Worm (Caenorhabditis elegans): ENCODE data around the gene W02D7.6.
"Not testable (repeated sequence)": the region's sequence is repeated elsewhere in the genome, so short reads cannot be mapped to it uniquely, and the experiment has no call there.

Gene W02D7.6

DNA sequence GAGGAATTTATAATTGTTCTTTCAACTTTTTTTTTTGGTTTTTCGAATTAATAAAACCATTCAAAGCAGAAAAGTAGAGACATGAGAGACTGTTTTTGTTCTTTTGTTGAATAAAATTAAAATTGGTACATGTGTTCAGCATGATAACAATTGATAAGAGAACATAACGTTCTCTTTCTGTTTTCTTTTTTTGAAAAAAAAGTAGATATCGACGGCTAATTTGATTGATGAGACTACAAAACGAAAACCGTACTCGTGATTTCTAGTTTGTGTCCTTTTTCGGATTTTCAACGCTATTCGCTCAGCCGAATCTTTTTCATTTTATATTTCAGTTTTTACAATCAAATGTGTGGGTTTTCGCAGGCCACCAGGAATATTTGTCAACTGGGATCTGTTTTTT is 44.1 kb upstream of the W02D7.6 start, which contains the start of gene C08D8.1:
C08D8.1 (plus strand) TSS at position 324 of the 400 bp plus-strand sequence.
- TF ChIP-seq nhr-23 (tag; optimal IDR thresholded peaks at IDR 0.05), result no peak
- TF ChIP-seq nhr-237 (tag; optimal IDR thresholded peaks at IDR 0.05), result no peak
- TF ChIP-seq C34F6.9 (tag; optimal IDR thresholded peaks at IDR 0.05), result no peak
- no peak for TF ChIP-seq elt-1 (tag; optimal IDR thresholded peaks at IDR 0.05)
- no peak for TF ChIP-seq unc-39 (tag; optimal IDR thresholded peaks at IDR 0.05)
- TF ChIP-seq lin-13 (GFP tag; optimal IDR thresholded peaks at IDR 0.05), result no peak
- no peak for TF ChIP-seq nhr-11 (tag; optimal IDR thresholded peaks at IDR 0.05)
- TF ChIP-seq lin-11 (tag; optimal IDR thresholded peaks at IDR 0.05), result no peak
- no peak for TF ChIP-seq ztf-11 (tag; optimal IDR thresholded peaks at IDR 0.05)
- TF ChIP-seq lin-39 (tag; optimal IDR thresholded peaks at IDR 0.05), result no peak

DNA sequence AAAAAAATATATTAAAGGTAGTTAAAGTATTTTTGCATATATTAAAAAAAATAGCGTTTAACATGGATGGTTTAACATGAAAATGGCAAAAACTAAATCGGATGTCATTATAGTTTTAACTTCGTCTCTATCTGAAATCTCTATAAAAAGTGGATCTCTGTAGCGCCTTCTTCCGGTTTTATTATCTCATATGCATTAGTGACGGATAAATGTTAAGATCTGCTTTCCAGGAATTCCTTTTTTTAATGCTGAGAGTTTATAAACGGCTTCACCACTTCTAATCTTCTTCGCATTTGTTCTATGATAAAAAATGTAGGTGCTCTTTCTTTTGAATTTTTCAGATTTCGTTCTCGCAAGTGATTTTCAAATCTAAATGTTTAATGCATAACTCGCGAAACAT is 41.1 kb upstream of the W02D7.6 start:
- no peak for TF ChIP-seq alr-1 (tag; optimal IDR thresholded peaks at IDR 0.05)
- no peak for TF ChIP-seq nhr-12 (tag; optimal IDR thresholded peaks at IDR 0.05)
- TF ChIP-seq snpc-4 (tag; optimal IDR thresholded peaks at IDR 0.05), result no peak
- no peak for TF ChIP-seq unc-55 (GFP tag; optimal IDR thresholded peaks at IDR 0.05)
- no peak for TF ChIP-seq nhr-23 (tag; optimal IDR thresholded peaks at IDR 0.05)
- TF ChIP-seq sma-3 (GFP tag; optimal IDR thresholded peaks at IDR 0.05), result no peak
- no peak for TF ChIP-seq unc-39 (tag; optimal IDR thresholded peaks at IDR 0.05)
- no peak for TF ChIP-seq nhr-10 (tag; optimal IDR thresholded peaks at IDR 0.05)
- no peak for TF ChIP-seq mbf-1 (tag; optimal IDR thresholded peaks at IDR 0.05)
- no peak for TF ChIP-seq nhr-77 (tag; optimal IDR thresholded peaks at IDR 0.05)
- no peak for TF ChIP-seq Y55F3AM.14 (GFP tag; optimal IDR thresholded peaks at IDR 0.05)

DNA sequence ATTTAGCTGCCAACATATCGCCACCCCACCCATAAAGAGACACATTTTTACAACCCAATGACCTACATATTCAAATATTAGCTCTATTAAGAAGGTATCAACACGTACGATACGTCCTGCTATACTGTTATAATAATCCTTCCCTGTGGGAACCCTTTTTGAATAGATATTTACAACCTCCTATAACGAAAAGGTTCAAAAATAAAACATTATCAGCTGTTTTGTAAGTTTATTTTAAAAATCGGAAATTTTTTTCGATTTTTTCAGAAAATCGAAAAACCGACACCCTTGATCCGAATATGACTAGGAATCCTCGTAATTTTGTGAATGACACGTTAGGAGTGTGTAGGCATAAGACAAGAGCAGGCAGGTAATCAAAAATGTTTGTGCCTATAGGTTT is 39.6 kb upstream of the W02D7.6 start, which contains the start of gene C08D8.7:
C08D8.7 (plus strand) TSS at position 301 of the 400 bp plus-strand sequence.
- not testable (repeated sequence) for TF ChIP-seq unc-55 (GFP tag; optimal IDR thresholded peaks at IDR 0.05); egl-27 (tag; optimal IDR thresholded peaks at IDR 0.05); nhr-237 (tag; optimal IDR thresholded peaks at IDR 0.05)

ce11 chrV:8335620-8336019 is 34.3 kb upstream of the W02D7.6 start:
- TF ChIP-seq mab-5 (tag; optimal IDR thresholded peaks at IDR 0.05), result no peak
- TF ChIP-seq F13H6.1 (tag; optimal IDR thresholded peaks at IDR 0.05), result no peak
- TF ChIP-seq nhr-6 (tag; optimal IDR thresholded peaks at IDR 0.05), result no peak
- TF ChIP-seq unc-39 (tag; optimal IDR thresholded peaks at IDR 0.05), result no peak
- TF ChIP-seq alr-1 (tag; optimal IDR thresholded peaks at IDR 0.05), result no peak
- TF ChIP-seq snpc-4 (tag; optimal IDR thresholded peaks at IDR 0.05), result no peak
- TF ChIP-seq nhr-25 (tag; optimal IDR thresholded peaks at IDR 0.05), result no peak
- no peak for TF ChIP-seq aly-2 (tag; optimal IDR thresholded peaks at IDR 0.05)
- peak; percentile 31 for TF ChIP-seq blmp-1 (tag; optimal IDR thresholded peaks at IDR 0.05; ENCODE audit: insufficient read depth)
- no peak for TF ChIP-seq nhr-23 (tag; optimal IDR thresholded peaks at IDR 0.05)
- TF ChIP-seq nhr-21 (tag; optimal IDR thresholded peaks at IDR 0.05), result no peak
- TF ChIP-seq ztf-11 (tag; optimal IDR thresholded peaks at IDR 0.05), result no peak
- no peak for TF ChIP-seq ztf-4 (tag; optimal IDR thresholded peaks at IDR 0.05)
- TF ChIP-seq lin-13 (GFP tag; optimal IDR thresholded peaks at IDR 0.05), result no peak
- no peak for TF ChIP-seq fos-1 (tag; optimal IDR thresholded peaks at IDR 0.05)
- no peak for TF ChIP-seq ama-1 (optimal IDR thresholded peaks at IDR 0.05)
- TF ChIP-seq egl-27 (tag; optimal IDR thresholded peaks at IDR 0.05), result no peak
- no peak for TF ChIP-seq ceh-82 (tag; optimal IDR thresholded peaks at IDR 0.05)
- TF ChIP-seq sma-9 (GFP tag; optimal IDR thresholded peaks at IDR 0.05), result peak; percentile 23
- no peak for TF ChIP-seq sma-9 (tag; optimal IDR thresholded peaks at IDR 0.05)
- TF ChIP-seq nhr-129 (tag; optimal IDR thresholded peaks at IDR 0.05), result peak; percentile 20
- no peak for TF ChIP-seq Y55F3AM.14 (GFP tag; optimal IDR thresholded peaks at IDR 0.05)
- no peak for TF ChIP-seq nhr-77 (tag; optimal IDR thresholded peaks at IDR 0.05)
- TF ChIP-seq elt-1 (tag; optimal IDR thresholded peaks at IDR 0.05), result no peak
- TF ChIP-seq unc-55 (GFP tag; optimal IDR thresholded peaks at IDR 0.05), result no peak
- TF ChIP-seq ceh-16 (tag; optimal IDR thresholded peaks at IDR 0.05), result no peak
- TF ChIP-seq unc-62 (GFP tag; optimal IDR thresholded peaks at IDR 0.05), result no peak
- TF ChIP-seq C34F6.9 (tag; optimal IDR thresholded peaks at IDR 0.05), result peak; percentile 31
- no peak for TF ChIP-seq dmd-4 (tag; optimal IDR thresholded peaks at IDR 0.05)
- no peak for TF ChIP-seq mdl-1 (tag; optimal IDR thresholded peaks at IDR 0.05)
- TF ChIP-seq lin-39 (tag; optimal IDR thresholded peaks at IDR 0.05), result no peak
- TF ChIP-seq zag-1 (tag; optimal IDR thresholded peaks at IDR 0.05), result no peak

Data from whole organism, L2 larva.